Worm (Caenorhabditis elegans): ENCODE measurements around the gene W03C9.6.
A peak's percentile ranks its signal among the peaks of the same experiment; 100 is the strongest.

The W03C9.6 gene

DNA sequence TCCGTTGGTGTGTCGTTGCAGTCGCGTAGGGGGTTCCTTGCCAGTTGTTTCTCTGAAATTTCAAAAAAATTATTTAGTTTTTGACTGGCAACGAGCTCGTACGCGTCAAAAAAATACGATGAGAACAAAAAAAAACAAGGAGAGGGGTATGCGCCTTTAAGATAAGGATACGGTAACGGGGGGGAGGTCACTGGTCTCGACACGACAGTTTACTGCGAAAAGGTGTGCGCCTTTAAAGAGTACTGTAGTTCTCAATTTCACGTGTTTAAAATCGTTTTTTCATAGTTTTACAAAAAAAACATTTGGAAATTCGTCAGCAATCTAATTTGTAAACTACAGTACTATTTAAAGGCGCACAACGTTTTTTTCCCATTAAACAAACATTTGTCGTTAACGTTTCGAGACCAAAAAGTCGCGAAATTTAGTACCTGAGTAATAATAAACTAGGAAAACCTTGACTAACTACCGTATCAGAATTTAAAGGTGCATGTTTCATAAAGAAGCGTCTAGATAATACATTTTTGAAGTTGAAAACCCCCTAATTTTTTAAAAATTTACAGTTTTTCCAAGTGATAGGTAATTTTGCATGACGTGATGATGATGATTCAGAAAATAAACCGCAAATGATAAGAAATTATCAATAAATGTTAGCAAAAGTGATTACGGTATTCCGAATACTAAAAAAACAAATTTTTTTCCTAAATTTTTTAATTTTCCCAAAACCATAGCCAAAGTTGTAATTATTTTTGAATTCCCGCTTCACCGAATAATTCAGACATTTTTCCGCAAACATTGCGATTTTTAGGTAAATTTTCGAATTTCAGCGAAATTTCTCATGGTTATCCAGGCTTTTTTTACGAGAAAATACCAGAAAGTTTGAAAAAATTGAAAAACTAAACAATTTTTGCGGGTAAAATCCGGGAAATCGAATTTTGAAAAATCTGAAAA is 20.0 kb downstream of the W03C9.6 start:
- TF ChIP-seq ceh-43 (GFP tag; optimal IDR thresholded peaks at IDR 0.05) (peak; percentile 44), sptf-1 (tag; optimal IDR thresholded peaks at IDR 0.05) (peak; percentile 32), mab-5 (tag; optimal IDR thresholded peaks at IDR 0.05) (no peak), bed-3 (GFP tag; optimal IDR thresholded peaks at IDR 0.05) (peak; percentile 47), mls-2 (tag; optimal IDR thresholded peaks at IDR 0.05) (peak; percentile 13), ceh-83 (GFP tag; optimal IDR thresholded peaks at IDR 0.05) (peak; percentile 59), elt-3 (tag; optimal IDR thresholded peaks at IDR 0.05) (no peak)

ce11 chrII:11976727-11977259 is 22.5 kb downstream of the W03C9.6 start:
- TF ChIP-seq nhr-28 (tag; optimal IDR thresholded peaks at IDR 0.05) (no peak), pha-4 (tag; optimal IDR thresholded peaks at IDR 0.05) (no peak), ztf-11 (tag; optimal IDR thresholded peaks at IDR 0.05) (no peak), elt-3 (tag; optimal IDR thresholded peaks at IDR 0.05) (no peak), zip-8 (tag; optimal IDR thresholded peaks at IDR 0.05) (no peak), nhr-237 (tag; optimal IDR thresholded peaks at IDR 0.05) (no peak), sem-2 (GFP tag; optimal IDR thresholded peaks at IDR 0.05) (no peak), ceh-43 (GFP tag; optimal IDR thresholded peaks at IDR 0.05) (no peak), unc-62 (GFP tag; optimal IDR thresholded peaks at IDR 0.05) (no peak), lin-13 (tag; optimal IDR thresholded peaks at IDR 0.05) (no peak), lsy-2 (tag; optimal IDR thresholded peaks at IDR 0.05) (no peak), cnd-1 (tag; optimal IDR thresholded peaks at IDR 0.05) (no peak)

ce11 chrII:11977363-11977762 is 23.1 kb downstream of the W03C9.6 start, which contains the start of gene Y17G7B.21:
TSS of gene Y17G7B.21 (minus strand) at chrII:11977661.
- no peak for TF ChIP-seq zip-8 (tag; optimal IDR thresholded peaks at IDR 0.05)
- TF ChIP-seq nhr-2 (tag; optimal IDR thresholded peaks at IDR 0.05) = no peak
- no peak for TF ChIP-seq lin-32 (GFP tag; optimal IDR thresholded peaks at IDR 0.05)
- no peak for TF ChIP-seq unc-39 (tag; optimal IDR thresholded peaks at IDR 0.05)
- no peak for TF ChIP-seq mep-1 (tag; optimal IDR thresholded peaks at IDR 0.05)
- no peak for TF ChIP-seq blmp-1 (tag; optimal IDR thresholded peaks at IDR 0.05)
- TF ChIP-seq nhr-12 (tag; optimal IDR thresholded peaks at IDR 0.05) = no peak
- TF ChIP-seq cnd-1 (tag; optimal IDR thresholded peaks at IDR 0.05) = no peak
- TF ChIP-seq M03D4.4 (tag; optimal IDR thresholded peaks at IDR 0.05) = no peak
- TF ChIP-seq ztf-11 (tag; optimal IDR thresholded peaks at IDR 0.05) = no peak
- no peak for TF ChIP-seq lsy-2 (tag; optimal IDR thresholded peaks at IDR 0.05)
- no peak for TF ChIP-seq ceh-43 (GFP tag; optimal IDR thresholded peaks at IDR 0.05)
- no peak for TF ChIP-seq elt-3 (tag; optimal IDR thresholded peaks at IDR 0.05)
- TF ChIP-seq mls-2 (tag; optimal IDR thresholded peaks at IDR 0.05) = no peak

DNA sequence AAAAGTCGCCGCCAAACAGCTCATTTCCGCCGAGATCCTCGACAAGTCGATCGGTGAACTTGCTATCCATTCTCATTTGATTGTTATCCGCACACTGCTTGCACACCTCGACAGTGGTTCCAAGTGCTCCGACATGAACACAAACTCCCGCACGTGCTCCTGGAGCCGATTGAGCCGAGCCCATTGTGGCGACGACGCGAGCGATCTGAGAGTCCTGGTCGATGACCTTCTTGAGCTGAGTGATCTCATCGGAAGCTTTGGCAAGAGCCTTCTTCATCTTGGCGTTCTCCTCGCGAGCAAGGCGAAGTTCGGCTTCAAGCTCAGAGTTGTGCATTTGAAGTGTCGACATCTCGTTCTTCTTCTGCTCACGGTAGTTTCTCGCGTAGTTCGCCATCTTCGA is 24.2 kb downstream of the W03C9.6 start:
- TF ChIP-seq unc-39 (tag; optimal IDR thresholded peaks at IDR 0.05) (no peak), pha-4 (tag; optimal IDR thresholded peaks at IDR 0.05) (no peak), ceh-39 (tag; optimal IDR thresholded peaks at IDR 0.05) (no peak), sem-2 (GFP tag; optimal IDR thresholded peaks at IDR 0.05) (no peak), unc-120 (tag; optimal IDR thresholded peaks at IDR 0.05; ENCODE audit: poor library complexity, severe bottlenecking) (no peak), sptf-1 (tag; optimal IDR thresholded peaks at IDR 0.05) (no peak), ztf-11 (tag; optimal IDR thresholded peaks at IDR 0.05) (no peak), nhr-12 (tag; optimal IDR thresholded peaks at IDR 0.05) (no peak), ceh-83 (GFP tag; optimal IDR thresholded peaks at IDR 0.05) (no peak), lin-13 (tag; optimal IDR thresholded peaks at IDR 0.05) (no peak), elt-3 (tag; optimal IDR thresholded peaks at IDR 0.05) (no peak), flh-1 (GFP tag; optimal IDR thresholded peaks at IDR 0.05) (no peak), hlh-1 (tag; optimal IDR thresholded peaks at IDR 0.05) (no peak), unc-62 (GFP tag; optimal IDR thresholded peaks at IDR 0.05) (no peak), mep-1 (tag; optimal IDR thresholded peaks at IDR 0.05) (no peak), lin-32 (GFP tag; optimal IDR thresholded peaks at IDR 0.05) (no peak), drap-1 (GFP tag; optimal IDR thresholded peaks at IDR 0.05) (no peak)

- TF ChIP-seq pha-4 (tag; optimal IDR thresholded peaks at IDR 0.05) = no peak
- TF ChIP-seq nhr-237 (tag; optimal IDR thresholded peaks at IDR 0.05) = no peak
- TF ChIP-seq flh-1 (GFP tag; optimal IDR thresholded peaks at IDR 0.05) = no peak
- no peak for TF ChIP-seq M03D4.4 (tag; optimal IDR thresholded peaks at IDR 0.05)
- no peak for TF ChIP-seq sem-2 (GFP tag; optimal IDR thresholded peaks at IDR 0.05)
- TF ChIP-seq lin-13 (tag; optimal IDR thresholded peaks at IDR 0.05) = no peak
Measured at ce11 chrII:11978920-11979319, 24.6 kb downstream of the W03C9.6 start.
